Fruit fly (Drosophila melanogaster) whole organism, embryonic: ENCODE measurements around the gene CG13386.
A peak's percentile ranks its signal among the peaks of the same experiment; 100 is the strongest.

Experiments
- Aef1 ChIP-seq: fragments of 200-800 bp; sonication (Bioruptor generic); IDR thresholded peaks from 3 replicates; pipeline ENCODE4 v1.3.6; 2022; ENCODE audit warnings: missing biosample characterization, missing genetic modification characterization
- Asciz ChIP-seq: fragments of 200-800 bp; sonication (Bioruptor generic); optimal IDR thresholded peaks from 2 replicates; lab custom pipeline; 2017; ENCODE audit warnings: missing biosample characterization, mild to moderate bottlenecking, missing genetic modification characterization, missing genetic modification reagents
- CG11723 ChIP-seq: fragments of 200-800 bp; sonication (Bioruptor generic); optimal IDR thresholded peaks from 2 replicates; lab custom pipeline; 2017; ENCODE audit warnings: missing biosample characterization, mild to moderate bottlenecking, missing genetic modification characterization
- CG12219 ChIP-seq: fragments of 200-800 bp; sonication (Bioruptor generic); optimal IDR thresholded peaks from 3 replicates; lab custom pipeline; 2018; ENCODE audit warnings: missing biosample characterization, mild to moderate bottlenecking, missing genetic modification characterization
- CG12299 ChIP-seq: fragments of 200-800 bp; sonication (Bioruptor generic); optimal IDR thresholded peaks from 2 replicates; lab custom pipeline; 2018; ENCODE audit warnings: missing biosample characterization, mild to moderate bottlenecking, missing genetic modification characterization
- CG12744 ChIP-seq: fragments of 200-800 bp; sonication (Bioruptor generic); optimal IDR thresholded peaks from 2 replicates; lab custom pipeline; 2016; ENCODE audit warnings: missing biosample characterization, missing genetic modification characterization
- CG13624 ChIP-seq: fragments of 200-800 bp; sonication (Bioruptor generic); optimal IDR thresholded peaks from 2 replicates; lab custom pipeline; 2016; ENCODE audit warnings: missing biosample characterization, missing genetic modification characterization
- CG14667 ChIP-seq: fragments of 200-800 bp; sonication (Bioruptor generic); IDR thresholded peaks from 2 replicates; pipeline ENCODE4 v1.3.6; 2022; ENCODE audit warnings: missing biosample characterization, missing genetic modification characterization
- CG14860 ChIP-seq: fragments of 200-800 bp; sonication (Bioruptor generic); IDR thresholded peaks from 3 replicates; pipeline ENCODE4 v1.3.6; 2022; ENCODE audit warnings: missing biosample characterization, missing genetic modification characterization; ENCODE audit not compliant: partially characterized antibody
- CG15479 ChIP-seq: fragments of 200-800 bp; sonication (Bioruptor generic); optimal IDR thresholded peaks from 3 replicates; lab custom pipeline; 2019; ENCODE audit warnings: missing biosample characterization, mild to moderate bottlenecking, missing genetic modification characterization, moderate library complexity
- CG1647 ChIP-seq: fragments of 200-800 bp; sonication (Bioruptor generic); optimal IDR thresholded peaks from 3 replicates; lab custom pipeline; 2016; ENCODE audit warnings: missing biosample characterization, missing genetic modification characterization
- CG17359 ChIP-seq: fragments of 200-800 bp; sonication (Bioruptor generic); optimal IDR thresholded peaks from 3 replicates; lab custom pipeline; 2018; ENCODE audit warnings: missing biosample characterization, mild to moderate bottlenecking, missing genetic modification characterization, moderate library complexity
- CG18011 ChIP-seq: fragments of 200-800 bp; sonication (Bioruptor generic); optimal IDR thresholded peaks from 2 replicates; lab custom pipeline; 2017; ENCODE audit warnings: missing biosample characterization, missing genetic modification characterization, mild to moderate bottlenecking, moderate library complexity, missing genotype
- CG31388 ChIP-seq: fragments of 200-800 bp; sonication (Bioruptor generic); optimal IDR thresholded peaks from 2 replicates; lab custom pipeline; 2016; ENCODE audit warnings: missing biosample characterization, missing genetic modification characterization
- CG3847 ChIP-seq: fragments of 200-800 bp; sonication (Bioruptor generic); IDR thresholded peaks from 2 replicates; pipeline ENCODE4 v1.3.6; 2022; ENCODE audit warnings: missing biosample characterization, missing genetic modification characterization
- CG4360 ChIP-seq: fragments of 200-800 bp; sonication (Bioruptor generic); IDR thresholded peaks from 2 replicates; pipeline ENCODE4 v1.3.6; 2022; ENCODE audit warnings: missing biosample characterization, missing genetic modification characterization
- CG6765 ChIP-seq: fragments of 200-800 bp; sonication (Bioruptor generic); optimal IDR thresholded peaks from 3 replicates; lab custom pipeline; 2017; ENCODE audit warnings: missing biosample characterization, mild to moderate bottlenecking, missing genetic modification characterization
- CG6813 ChIP-seq: fragments of 200-800 bp; sonication (Bioruptor generic); optimal IDR thresholded peaks from 2 replicates; lab custom pipeline; 2017; ENCODE audit warnings: missing biosample characterization, missing genetic modification characterization, mild to moderate bottlenecking, moderate library complexity, missing genetic modification reagents
- CG7786 ChIP-seq: fragments of 200-800 bp; sonication (Bioruptor generic); optimal IDR thresholded peaks from 2 replicates; lab custom pipeline; 2016; ENCODE audit warnings: missing biosample characterization, missing genetic modification characterization
- CG8281 ChIP-seq: fragments of 200-800 bp; sonication (Bioruptor generic); optimal IDR thresholded peaks from 2 replicates; lab custom pipeline; 2018; ENCODE audit warnings: missing biosample characterization, mild to moderate bottlenecking, missing genetic modification characterization, moderate library complexity
- CG8765 ChIP-seq: fragments of 200-800 bp; sonication (Bioruptor generic); IDR thresholded peaks from 2 replicates; pipeline ENCODE4 v1.3.6; 2022; ENCODE audit warnings: missing biosample characterization, missing genetic modification characterization
- CG8924 ChIP-seq: fragments of 200-800 bp; optimal IDR thresholded peaks from 3 replicates; lab custom pipeline; 2019; ENCODE audit warnings: missing biosample characterization, mild to moderate bottlenecking, missing genetic modification characterization, moderate library complexity
- CG9817 ChIP-seq: fragments of 200-800 bp; sonication (Bioruptor generic); optimal IDR thresholded peaks from 2 replicates; lab custom pipeline; 2018; ENCODE audit warnings: missing biosample characterization, mild to moderate bottlenecking, missing genetic modification characterization, moderate library complexity
- Dip3 ChIP-seq: fragments of 200-800 bp; sonication (Bioruptor generic); optimal IDR thresholded peaks from 3 replicates; lab custom pipeline; 2016; ENCODE audit warnings: missing biosample characterization, missing genetic modification characterization
- ERR ChIP-seq: fragments of 200-800 bp; sonication (Bioruptor generic); optimal IDR thresholded peaks from 2 replicates; lab custom pipeline; 2016; ENCODE audit warnings: missing biosample characterization, missing genetic modification characterization
- Gsc ChIP-seq: fragments of 200-800 bp; sonication (Bioruptor generic); IDR thresholded peaks from 2 replicates; pipeline ENCODE4 v1.3.6; 2022; ENCODE audit warnings: missing biosample characterization, missing genetic modification characterization
- HLHmδ ChIP-seq: fragments of 200-800 bp; sonication (Bioruptor generic); optimal IDR thresholded peaks from 2 replicates; lab custom pipeline; 2018; ENCODE audit warnings: missing biosample characterization, mild to moderate bottlenecking, missing genetic modification characterization, moderate library complexity
- NFAT ChIP-seq: fragments of 200-800 bp; sonication (Bioruptor generic); IDR thresholded peaks from 2 replicates; pipeline ENCODE4 v1.3.6; 2022; ENCODE audit warnings: missing biosample characterization, missing genetic modification characterization
- Xbp1 ChIP-seq: fragments of 200-800 bp; sonication (Bioruptor generic); optimal IDR thresholded peaks from 3 replicates; lab custom pipeline; 2016; ENCODE audit warnings: missing biosample characterization, mild to moderate bottlenecking, missing genetic modification characterization
- bcd ChIP-seq: fragments of 200-800 bp; sonication (Bioruptor generic); optimal IDR thresholded peaks from 2 replicates; lab custom pipeline; 2017; ENCODE audit warnings: missing biosample characterization, mild to moderate bottlenecking, missing genetic modification characterization
- br ChIP-seq: fragments of >200 bp; optimal IDR thresholded peaks from 2 replicates; lab custom pipeline; 2017
- cg ChIP-seq: fragments of 200-800 bp; sonication (Bioruptor generic); optimal IDR thresholded peaks from 3 replicates; lab custom pipeline; 2019; ENCODE audit warnings: missing biosample characterization, mild to moderate bottlenecking, missing genetic modification characterization, moderate library complexity
- da ChIP-seq: fragments of 200-800 bp; sonication (Bioruptor generic); optimal IDR thresholded peaks from 2 replicates; lab custom pipeline; 2016; ENCODE audit warnings: missing biosample characterization, missing genetic modification characterization
- disco-r ChIP-seq: fragments of 200-800 bp; sonication (Bioruptor generic); optimal IDR thresholded peaks from 2 replicates; lab custom pipeline; 2016; ENCODE audit warnings: missing biosample characterization, missing genetic modification characterization
- dpn ChIP-seq, 2 experiments: fragments of 200-800 bp; sonication (Bioruptor generic); optimal IDR thresholded peaks; 3 replicates each; lab custom pipeline; 2016; ENCODE audit warnings: missing biosample characterization in 2 of 2, missing genetic modification characterization in 2 of 2
- ems ChIP-seq: fragments of 200-800 bp; sonication (Bioruptor generic); optimal IDR thresholded peaks from 3 replicates; lab custom pipeline; 2016; ENCODE audit warnings: missing biosample characterization, missing genetic modification characterization
- ewg ChIP-seq: fragments of 200-800 bp; sonication (Bioruptor generic); optimal IDR thresholded peaks from 3 replicates; lab custom pipeline; 2017; ENCODE audit warnings: mild to moderate bottlenecking, missing biosample characterization, missing genetic modification reagents, missing genetic modification characterization
- fd64A ChIP-seq: fragments of 200-800 bp; sonication (Bioruptor generic); optimal IDR thresholded peaks from 3 replicates; lab custom pipeline; 2018; ENCODE audit warnings: missing biosample characterization, mild to moderate bottlenecking, missing genetic modification characterization
- ftz-f1 ChIP-seq: fragments of 200-800 bp; sonication (Bioruptor generic); optimal IDR thresholded peaks from 2 replicates; lab custom pipeline; 2016; ENCODE audit warnings: missing biosample characterization, missing genetic modification characterization
- gfzf ChIP-seq: fragments of 200-800 bp; sonication (Bioruptor generic); optimal IDR thresholded peaks from 2 replicates; lab custom pipeline; 2016; ENCODE audit warnings: missing biosample characterization, mild to moderate bottlenecking, missing genetic modification characterization, moderate library complexity
- klu ChIP-seq: fragments of 200-800 bp; sonication (Bioruptor generic); IDR thresholded peaks from 2 replicates; pipeline ENCODE4 v1.3.6; 2022; ENCODE audit warnings: missing biosample characterization, missing genetic modification characterization
- lilli ChIP-seq: fragments of 200-800 bp; sonication (Bioruptor generic); optimal IDR thresholded peaks from 3 replicates; lab custom pipeline; 2016; ENCODE audit warnings: missing biosample characterization, missing genetic modification characterization
- lov ChIP-seq, 2 experiments: fragments of 200-800 bp in 1 of 2; fragments of >200 bp in 1 of 2; sonication (Bioruptor generic) in 1 of 2; IDR thresholded peaks in 1 of 2; optimal IDR thresholded peaks in 1 of 2; 2 replicates in 1 of 2; 3 replicates in 1 of 2; pipeline versions ENCODE4 v1.3.6 to Lab custom; 2017 to 2022; ENCODE audit warnings: missing biosample characterization in 1 of 2, missing genetic modification characterization in 1 of 2
- nerfin-2 ChIP-seq: fragments of 200-800 bp; sonication (Bioruptor generic); IDR thresholded peaks from 2 replicates; pipeline ENCODE4 v1.3.6; 2022; ENCODE audit warnings: missing biosample characterization, missing genetic modification characterization; ENCODE audit not compliant: partially characterized antibody
- onecut ChIP-seq: fragments of 200-800 bp; sonication (Bioruptor generic); IDR thresholded peaks from 2 replicates; pipeline ENCODE4 v1.3.6; 2022; ENCODE audit warnings: missing biosample characterization, missing genetic modification characterization
- sc ChIP-seq, 3 experiments: fragments of >200 bp in 2 of 3; fragments of 200-800 bp in 1 of 3; sonication (Bioruptor generic) in 1 of 3; optimal IDR thresholded peaks; 2 replicates in 2 of 3; 3 replicates in 1 of 3; lab custom pipeline; 2017; ENCODE audit warnings: mild to moderate bottlenecking in 1 of 3, missing biosample characterization in 1 of 3, missing genetic modification characterization in 1 of 3, missing genetic modification reagents in 1 of 3
- scrt ChIP-seq: fragments of 200-800 bp; sonication (Bioruptor generic); optimal IDR thresholded peaks from 2 replicates; lab custom pipeline; 2018; ENCODE audit warnings: missing biosample characterization, mild to moderate bottlenecking, missing genetic modification characterization, moderate library complexity
- so ChIP-seq: fragments of 200-800 bp; sonication (Bioruptor generic); IDR thresholded peaks from 3 replicates; pipeline ENCODE4 v1.3.6; 2022; ENCODE audit warnings: missing biosample characterization, missing genetic modification characterization
- sug ChIP-seq: fragments of 200-800 bp; optimal IDR thresholded peaks from 2 replicates; lab custom pipeline; 2019; ENCODE audit warnings: missing biosample characterization, mild to moderate bottlenecking, missing genetic modification characterization, moderate library complexity
- trh ChIP-seq: fragments of 200-800 bp; sonication (Bioruptor generic); optimal IDR thresholded peaks from 2 replicates; lab custom pipeline; 2016; ENCODE audit warnings: missing biosample characterization, missing genetic modification characterization
- twi ChIP-seq: fragments of 200-800 bp; optimal IDR thresholded peaks from 2 replicates; lab custom pipeline; 2019; ENCODE audit warnings: missing biosample characterization, mild to moderate bottlenecking, missing genetic modification characterization, moderate library complexity

CG13386 gene

DNA sequence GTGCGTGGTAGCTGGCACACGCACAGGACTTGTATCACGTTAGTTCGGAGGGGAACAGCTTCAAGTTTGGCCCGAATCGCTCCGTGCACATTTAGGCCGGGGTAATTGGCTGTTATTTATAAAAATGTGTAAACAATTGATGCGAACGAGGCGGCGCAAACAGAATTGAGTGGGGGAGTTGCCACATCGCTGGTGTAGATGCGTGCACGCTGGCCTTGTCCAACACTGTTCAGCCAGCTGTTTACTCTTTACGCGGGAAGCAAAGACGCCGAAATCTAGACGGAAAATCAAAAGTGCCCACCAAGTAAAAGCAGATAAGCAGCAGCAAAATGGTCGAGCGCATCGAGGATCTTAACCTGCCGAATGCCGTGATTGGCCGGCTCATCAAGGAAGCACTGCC, 38.4 kb downstream of the CG13386 start, which contains the start of the genes D12 and Chrac-14 (continued):
- peak; percentile 65 for TF ChIP-seq CG3847 (GFP tag; lab: Robert Waterston, UW)
- TF ChIP-seq ems (GFP tag; lab: Kevin White, UChicago), result no peak
- peak; percentile 14 for TF ChIP-seq CG7786 (GFP tag; lab: Kevin White, UChicago)
- TF ChIP-seq CG18011 (GFP tag; lab: Kevin White, UChicago), result no peak
- no peak for TF ChIP-seq twi (tag; lab: Kevin White, UChicago)
- no peak for TF ChIP-seq disco-r (GFP tag; lab: Kevin White, UChicago)
- TF ChIP-seq sc (optimal IDR thresholded peaks at IDR 0.05; lab: Kevin White, UChicago), result no peak
- no peak for TF ChIP-seq sc (GFP tag; optimal IDR thresholded peaks at IDR 0.05; lab: Kevin White, UChicago)
- TF ChIP-seq CG12299 (tag; lab: Kevin White, UChicago), result no peak
- no peak for TF ChIP-seq fd64A
- TF ChIP-seq CG8924, result no peak
- TF ChIP-seq CG14860 (GFP tag; lab: Robert Waterston, UW), result no peak
- peak; percentile 37 for TF ChIP-seq ewg (GFP tag; lab: Kevin White, UChicago)
- peak; percentile 23 for TF ChIP-seq Xbp1 (GFP tag; lab: Kevin White, UChicago)
- peak; percentile 13 for TF ChIP-seq lilli (GFP tag; lab: Kevin White, UChicago)
- TF ChIP-seq CG12744 (GFP tag; lab: Kevin White, UChicago), result no peak
- no peak for TF ChIP-seq CG11723
- no peak for TF ChIP-seq CG31388
- TF ChIP-seq trh (GFP tag; lab: Kevin White, UChicago), result no peak
- TF ChIP-seq CG6813 (GFP tag; lab: Kevin White, UChicago), result no peak
- TF ChIP-seq CG14667 (GFP tag; lab: Robert Waterston, UW), result no peak
- TF ChIP-seq ERR (GFP tag; lab: Kevin White, UChicago), result no peak
- no peak for TF ChIP-seq NFAT (GFP tag; lab: Robert Waterston, UW)
- TF ChIP-seq CG8281 (tag; lab: Kevin White, UChicago), result no peak
- TF ChIP-seq Aef1 (GFP tag; lab: Robert Waterston, UW), result no peak
- no peak for TF ChIP-seq nerfin-2 (GFP tag; lab: Robert Waterston, UW)
- peak; percentile 1 for TF ChIP-seq gfzf (GFP tag; lab: Kevin White, UChicago)
- TF ChIP-seq Gsc (GFP tag; lab: Robert Waterston, UW), result no peak
- no peak for TF ChIP-seq br
- no peak for TF ChIP-seq scrt
- TF ChIP-seq CG12219 (GFP tag; lab: Kevin White, UChicago), result no peak
- no peak for TF ChIP-seq CG17359
- TF ChIP-seq CG15479, result no peak
- TF ChIP-seq so (GFP tag; lab: Robert Waterston, UW), result no peak
- peak in 1 of 2 experiments; percentile 5 for TF ChIP-seq dpn (GFP tag; optimal IDR thresholded peaks at IDR 0.05; lab: Kevin White, UChicago)
- TF ChIP-seq CG9817 (tag; lab: Kevin White, UChicago), result no peak
- no peak for TF ChIP-seq lov (optimal IDR thresholded peaks at IDR 0.05; lab: Kevin White, UChicago)
- TF ChIP-seq lov (GFP tag; IDR thresholded peaks at IDR 0.05; lab: Robert Waterston, UW), result no peak
- TF ChIP-seq CG4360 (GFP tag; lab: Robert Waterston, UW), result no peak
- TF ChIP-seq klu, result no peak
- TF ChIP-seq CG1647 (GFP tag; lab: Kevin White, UChicago), result no peak
- TF ChIP-seq CG6765 (GFP tag; lab: Kevin White, UChicago), result no peak
- no peak for TF ChIP-seq sug
- TF ChIP-seq HLHmδ (GFP tag; lab: Kevin White, UChicago), result no peak
- no peak for TF ChIP-seq ftz-f1 (GFP tag; lab: Kevin White, UChicago)
- TF ChIP-seq da, result no peak
- TF ChIP-seq Dip3 (GFP tag; lab: Kevin White, UChicago), result no peak
- no peak for TF ChIP-seq bcd (GFP tag; lab: Kevin White, UChicago)
- no peak for TF ChIP-seq CG8765 (GFP tag; lab: Robert Waterston, UW)
- no peak for TF ChIP-seq Asciz (GFP tag; lab: Kevin White, UChicago)
- TF ChIP-seq onecut (GFP tag; lab: Robert Waterston, UW), result no peak
- TF ChIP-seq CG13624, result no peak
- no peak for TF ChIP-seq cg (GFP tag; lab: Kevin White, UChicago)
